Worm (Caenorhabditis elegans): ENCODE results near the gene F11D11.3.

Gene F11D11.3

DNA sequence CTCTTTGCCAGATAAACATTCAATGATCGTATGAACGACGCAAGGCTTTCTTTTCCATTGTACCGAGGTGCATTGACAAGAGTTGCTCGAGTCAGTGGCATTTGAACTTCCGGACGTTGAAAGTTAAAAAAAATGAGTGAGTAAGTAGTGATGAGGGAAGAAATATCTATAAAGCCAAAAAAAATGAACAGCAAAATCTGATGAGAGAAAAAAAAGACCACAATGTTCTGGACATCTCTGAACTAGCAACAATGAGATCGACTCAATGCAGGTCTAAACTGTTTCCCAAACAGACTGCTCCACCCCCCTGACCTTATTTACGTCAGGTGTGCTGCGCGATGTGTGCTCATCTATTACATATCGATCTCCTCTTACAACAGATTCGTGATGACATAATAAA is 9.6 kb downstream of the F11D11.3 start, which contains the start of the genes F11D11.21 and F11D11.12:
TSS of gene F11D11.21 (minus strand) at position 101 of the 400 bp plus-strand sequence.
TSS of gene F11D11.12 (minus strand) at position 238 of the 400 bp plus-strand sequence.
- TF ChIP-seq elt-3 (tag; optimal IDR thresholded peaks at IDR 0.05), result no peak

DNA sequence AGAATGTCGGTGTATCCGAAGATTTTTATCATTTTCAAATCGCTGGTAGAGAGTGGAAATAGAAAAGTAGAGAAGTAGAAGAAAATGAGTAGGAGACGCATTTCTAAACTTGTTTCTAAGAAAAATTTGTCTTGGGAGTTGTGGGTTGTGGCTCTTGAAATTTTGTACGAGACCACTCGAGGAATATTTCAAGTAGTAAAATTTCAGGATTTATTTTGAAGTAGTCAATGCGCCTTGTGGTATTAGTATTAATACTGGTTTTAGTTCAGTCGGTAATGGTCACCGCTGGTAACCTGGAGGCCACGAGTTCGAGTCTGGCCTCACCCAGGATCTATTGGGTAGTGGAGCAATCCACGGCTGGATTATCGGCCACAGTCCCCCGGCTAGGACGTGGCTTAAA is 11.3 kb downstream of the F11D11.3 start, which contains the start of gene clec-252:
TSS of gene clec-252 (minus strand) at position 101 of the 400 bp plus-strand sequence.
- TF ChIP-seq unc-120 (tag; optimal IDR thresholded peaks at IDR 0.05; ENCODE audit: poor library complexity, severe bottlenecking) (no peak), mab-5 (tag; optimal IDR thresholded peaks at IDR 0.05) (no peak), ceh-39 (tag; optimal IDR thresholded peaks at IDR 0.05) (no peak), zip-8 (tag; optimal IDR thresholded peaks at IDR 0.05) (no peak), cnd-1 (tag; optimal IDR thresholded peaks at IDR 0.05) (no peak), elt-1 (tag; optimal IDR thresholded peaks at IDR 0.05; ENCODE audit: borderline replicate concordance, insufficient read depth) (no peak), ztf-11 (tag; optimal IDR thresholded peaks at IDR 0.05) (no peak), M03D4.4 (tag; optimal IDR thresholded peaks at IDR 0.05) (no peak), ham-2 (GFP tag; optimal IDR thresholded peaks at IDR 0.05) (no peak), unc-39 (tag; optimal IDR thresholded peaks at IDR 0.05) (no peak), unc-62 (GFP tag; optimal IDR thresholded peaks at IDR 0.05) (no peak), nhr-237 (tag; optimal IDR thresholded peaks at IDR 0.05) (no peak), sem-2 (GFP tag; optimal IDR thresholded peaks at IDR 0.05) (no peak), nhr-76 (tag; optimal IDR thresholded peaks at IDR 0.05) (no peak), snpc-4 (tag; optimal IDR thresholded peaks at IDR 0.05) (no peak), mls-2 (tag; optimal IDR thresholded peaks at IDR 0.05) (no peak), sptf-1 (tag; optimal IDR thresholded peaks at IDR 0.05) (no peak), nhr-12 (tag; optimal IDR thresholded peaks at IDR 0.05) (no peak), ces-1 (GFP tag; optimal IDR thresholded peaks at IDR 0.05) (no peak), tbx-8 (GFP tag; optimal IDR thresholded peaks at IDR 0.05) (no peak)

ce11 chrV:18746937-18747660 is 13.0 kb downstream of the F11D11.3 start, which contains the start of gene clec-251:
TSS of gene clec-251 (minus strand) at chrV:18746987.
- TF ChIP-seq nhr-237 (tag; optimal IDR thresholded peaks at IDR 0.05) (no peak), elt-3 (tag; optimal IDR thresholded peaks at IDR 0.05) (no peak), ham-2 (GFP tag; optimal IDR thresholded peaks at IDR 0.05) (no peak), lin-32 (GFP tag; optimal IDR thresholded peaks at IDR 0.05) (no peak), unc-39 (tag; optimal IDR thresholded peaks at IDR 0.05) (no peak), pha-4 (tag; optimal IDR thresholded peaks at IDR 0.05) (no peak), sem-2 (GFP tag; optimal IDR thresholded peaks at IDR 0.05) (no peak), snpc-4 (tag; optimal IDR thresholded peaks at IDR 0.05) (no peak), sptf-1 (tag; optimal IDR thresholded peaks at IDR 0.05) (no peak), tbx-8 (GFP tag; optimal IDR thresholded peaks at IDR 0.05) (no peak), bed-3 (GFP tag; optimal IDR thresholded peaks at IDR 0.05) (no peak), elt-1 (tag; optimal IDR thresholded peaks at IDR 0.05; ENCODE audit: borderline replicate concordance, insufficient read depth) (no peak), zip-8 (tag; optimal IDR thresholded peaks at IDR 0.05) (no peak), unc-120 (tag; optimal IDR thresholded peaks at IDR 0.05; ENCODE audit: poor library complexity, severe bottlenecking) (no peak), lsy-2 (tag; optimal IDR thresholded peaks at IDR 0.05) (no peak), mab-5 (tag; optimal IDR thresholded peaks at IDR 0.05) (no peak), nhr-12 (tag; optimal IDR thresholded peaks at IDR 0.05) (no peak), flh-1 (GFP tag; optimal IDR thresholded peaks at IDR 0.05) (no peak)

ce11 chrV:18742108-18742507 is 18.0 kb downstream of the F11D11.3 start, which contains the start of gene clec-250:
TSS of gene clec-250 (minus strand) at chrV:18742208.
- no peak for TF ChIP-seq lin-13 (tag; optimal IDR thresholded peaks at IDR 0.05)
- no peak for TF ChIP-seq tbx-8 (GFP tag; optimal IDR thresholded peaks at IDR 0.05)
- no peak for TF ChIP-seq ces-1 (GFP tag; optimal IDR thresholded peaks at IDR 0.05)
- no peak for TF ChIP-seq cnd-1 (tag; optimal IDR thresholded peaks at IDR 0.05)
- TF ChIP-seq M03D4.4 (tag; optimal IDR thresholded peaks at IDR 0.05), result no peak
- TF ChIP-seq nhr-76 (tag; optimal IDR thresholded peaks at IDR 0.05), result no peak
- TF ChIP-seq elt-3 (tag; optimal IDR thresholded peaks at IDR 0.05), result no peak
- no peak for TF ChIP-seq mls-2 (tag; optimal IDR thresholded peaks at IDR 0.05)
- no peak for TF ChIP-seq unc-39 (tag; optimal IDR thresholded peaks at IDR 0.05)

ce11 chrV:18737646-18738045 is 22.4 kb downstream of the F11D11.3 start:
- TF ChIP-seq unc-62 (GFP tag; optimal IDR thresholded peaks at IDR 0.05) (no peak), ztf-11 (tag; optimal IDR thresholded peaks at IDR 0.05) (no peak), ham-2 (GFP tag; optimal IDR thresholded peaks at IDR 0.05) (no peak), lin-32 (GFP tag; optimal IDR thresholded peaks at IDR 0.05) (no peak), mab-5 (tag; optimal IDR thresholded peaks at IDR 0.05) (no peak), cnd-1 (tag; optimal IDR thresholded peaks at IDR 0.05) (no peak), ceh-43 (GFP tag; optimal IDR thresholded peaks at IDR 0.05) (no peak), nhr-2 (tag; optimal IDR thresholded peaks at IDR 0.05) (no peak), M03D4.4 (tag; optimal IDR thresholded peaks at IDR 0.05) (no peak), lin-13 (tag; optimal IDR thresholded peaks at IDR 0.05) (no peak), flh-1 (GFP tag; optimal IDR thresholded peaks at IDR 0.05) (no peak), pha-4 (tag; optimal IDR thresholded peaks at IDR 0.05) (no peak), ceh-83 (GFP tag; optimal IDR thresholded peaks at IDR 0.05) (no peak)
